Fruit fly (Drosophila melanogaster) whole organism, embryonic: ENCODE results near the gene CG6034.

Experiments
- ATbp ChIP-seq: fragments of 200-800 bp; sonication (Bioruptor generic); optimal IDR thresholded peaks from 2 replicates; lab custom pipeline; 2017; ENCODE audit warnings: missing biosample characterization, mild to moderate bottlenecking, missing genetic modification characterization, missing genetic modification reagents
- Aef1 ChIP-seq: fragments of 200-800 bp; sonication (Bioruptor generic); IDR thresholded peaks from 3 replicates; pipeline ENCODE4 v1.3.6; 2022; ENCODE audit warnings: missing biosample characterization, missing genetic modification characterization
- Blimp-1 ChIP-seq: fragments of 200-800 bp; sonication (Bioruptor generic); optimal IDR thresholded peaks from 3 replicates; lab custom pipeline; 2018; ENCODE audit warnings: missing biosample characterization, missing genetic modification characterization, mild to moderate bottlenecking, moderate library complexity, missing genetic modification reagents
- CG10147 ChIP-seq: fragments of 200-800 bp; sonication (Bioruptor generic); optimal IDR thresholded peaks from 2 replicates; lab custom pipeline; 2019; ENCODE audit warnings: missing biosample characterization, mild to moderate bottlenecking, missing genetic modification characterization, moderate library complexity
- CG1024 ChIP-seq: fragments of 200-800 bp; sonication (Bioruptor generic); IDR thresholded peaks from 2 replicates; pipeline ENCODE4 v1.3.6; 2022; ENCODE audit warnings: missing biosample characterization, missing genetic modification characterization
- CG10543 ChIP-seq: fragments of 200-800 bp; sonication (Bioruptor generic); optimal IDR thresholded peaks from 3 replicates; lab custom pipeline; 2017; ENCODE audit warnings: missing biosample characterization, mild to moderate bottlenecking, missing genetic modification characterization, moderate library complexity
- CG11085 ChIP-seq: fragments of 200-800 bp; sonication (Bioruptor generic); IDR thresholded peaks from 2 replicates; pipeline ENCODE4 v1.3.6; 2022; ENCODE audit warnings: missing biosample characterization, missing genetic modification characterization
- CG12155 ChIP-seq: fragments of 200-800 bp; sonication (Bioruptor generic); optimal IDR thresholded peaks from 3 replicates; lab custom pipeline; 2016; ENCODE audit warnings: missing biosample characterization, missing genetic modification characterization
- CG14050 ChIP-seq: fragments of 200-800 bp; sonication (Bioruptor generic); IDR thresholded peaks from 3 replicates; pipeline ENCODE4 v1.3.6; 2022; ENCODE audit warnings: missing biosample characterization, missing genetic modification characterization
- CG1603 ChIP-seq: fragments of 200-800 bp; sonication (Bioruptor generic); optimal IDR thresholded peaks from 2 replicates; lab custom pipeline; 2019; ENCODE audit warnings: missing biosample characterization, mild to moderate bottlenecking, missing genetic modification characterization, moderate library complexity
- CG17385 ChIP-seq: fragments of 200-800 bp; sonication (Bioruptor generic); optimal IDR thresholded peaks from 3 replicates; lab custom pipeline; 2018; ENCODE audit warnings: missing biosample characterization, mild to moderate bottlenecking, missing genetic modification characterization
- CG17568 ChIP-seq: fragments of 200-800 bp; sonication (Bioruptor generic); optimal IDR thresholded peaks from 2 replicates; lab custom pipeline; 2018; ENCODE audit warnings: missing biosample characterization, mild to moderate bottlenecking, missing genetic modification characterization, moderate library complexity
- CG18764 ChIP-seq: fragments of 200-800 bp; sonication (Bioruptor generic); optimal IDR thresholded peaks from 3 replicates; lab custom pipeline; 2016; ENCODE audit warnings: missing biosample characterization, missing genetic modification characterization
- CG30431 ChIP-seq: fragments of 200-800 bp; sonication (Bioruptor generic); optimal IDR thresholded peaks from 2 replicates; lab custom pipeline; 2017; ENCODE audit warnings: missing biosample characterization, missing genetic modification characterization
- CG3995 ChIP-seq: fragments of 200-800 bp; sonication (Bioruptor generic); optimal IDR thresholded peaks from 3 replicates; lab custom pipeline; 2016; ENCODE audit warnings: missing biosample characterization, missing genetic modification characterization
- CG4282 ChIP-seq: fragments of 200-800 bp; sonication (Bioruptor generic); optimal IDR thresholded peaks from 2 replicates; lab custom pipeline; 2016; ENCODE audit warnings: missing biosample characterization, missing genetic modification characterization
- CG43689 ChIP-seq: fragments of 200-800 bp; sonication (Bioruptor generic); IDR thresholded peaks from 2 replicates; pipeline ENCODE4 v1.3.6; 2022; ENCODE audit warnings: missing biosample characterization, missing genetic modification characterization
- CG4404 ChIP-seq: fragments of 200-800 bp; sonication (Bioruptor generic); IDR thresholded peaks from 2 replicates; pipeline ENCODE4 v1.3.6; 2022; ENCODE audit warnings: missing biosample characterization, missing genetic modification characterization
- CG7839 ChIP-seq: fragments of 200-800 bp; sonication (Bioruptor generic); optimal IDR thresholded peaks from 3 replicates; lab custom pipeline; 2018; ENCODE audit warnings: missing biosample characterization, mild to moderate bottlenecking, missing genetic modification characterization, moderate library complexity
- CG8290 ChIP-seq, 3 experiments: fragments of 200-800 bp; sonication (Bioruptor generic); optimal IDR thresholded peaks; 2 replicates each; lab custom pipeline; 2016 to 2019; ENCODE audit warnings: missing biosample characterization in 3 of 3, missing genetic modification characterization in 3 of 3, mild to moderate bottlenecking in 2 of 3, moderate library complexity in 1 of 3
- CG8478 ChIP-seq: fragments of >200 bp; optimal IDR thresholded peaks from 2 replicates; lab custom pipeline; 2018
- CG9609 ChIP-seq: fragments of 200-800 bp; sonication (Bioruptor generic); optimal IDR thresholded peaks from 3 replicates; lab custom pipeline; 2016; ENCODE audit warnings: missing biosample characterization, missing genetic modification characterization
- Chrac-16 ChIP-seq: fragments of 200-800 bp; sonication (Bioruptor generic); optimal IDR thresholded peaks from 3 replicates; lab custom pipeline; 2016; ENCODE audit warnings: missing biosample characterization, missing genetic modification characterization
- CkIIα-i1 ChIP-seq: fragments of 200-800 bp; sonication (Bioruptor generic); IDR thresholded peaks from 2 replicates; pipeline ENCODE4 v1.3.6; 2022; ENCODE audit warnings: missing biosample characterization, missing genetic modification characterization
- D19A ChIP-seq: fragments of 200-800 bp; optimal IDR thresholded peaks from 3 replicates; lab custom pipeline; 2019; ENCODE audit warnings: missing biosample characterization, mild to moderate bottlenecking, missing genetic modification characterization, moderate library complexity
- Elba2 ChIP-seq: fragments of 200-800 bp; sonication (Bioruptor generic); optimal IDR thresholded peaks from 3 replicates; lab custom pipeline; 2016; ENCODE audit warnings: missing biosample characterization, missing genetic modification characterization
- Fer2 ChIP-seq: fragments of 200-800 bp; sonication (Bioruptor generic); optimal IDR thresholded peaks from 2 replicates; lab custom pipeline; 2018; ENCODE audit warnings: missing biosample characterization, mild to moderate bottlenecking, missing genetic modification characterization, moderate library complexity
- Lim3 ChIP-seq: fragments of 200-800 bp; sonication (Bioruptor generic); IDR thresholded peaks from 2 replicates; pipeline ENCODE4 v1.3.6; 2022; ENCODE audit warnings: missing biosample characterization, missing genetic modification characterization
- NC2α ChIP-seq: fragments of 200-800 bp; sonication (Bioruptor generic); optimal IDR thresholded peaks from 2 replicates; lab custom pipeline; 2016; ENCODE audit warnings: missing biosample characterization, missing genetic modification characterization
- Nf-YC ChIP-seq: fragments of 200-800 bp; optimal IDR thresholded peaks from 3 replicates; lab custom pipeline; 2019; ENCODE audit warnings: missing biosample characterization, mild to moderate bottlenecking, missing genetic modification characterization, moderate library complexity
- Oaz ChIP-seq: fragments of 200-800 bp; sonication (Bioruptor generic); IDR thresholded peaks from 2 replicates; pipeline ENCODE4 v1.3.6; 2022; ENCODE audit warnings: missing biosample characterization, missing genetic modification characterization
- Pdp1 ChIP-seq, 2 experiments: fragments of 200-800 bp; sonication (Bioruptor generic); optimal IDR thresholded peaks; 3 replicates each; lab custom pipeline; 2016; ENCODE audit warnings: missing biosample characterization in 2 of 2, missing genetic modification characterization in 2 of 2, mild to moderate bottlenecking in 1 of 2, moderate library complexity in 1 of 2
- Ptx1 ChIP-seq: fragments of 200-800 bp; sonication (Bioruptor generic); IDR thresholded peaks from 2 replicates; pipeline ENCODE4 v1.3.6; 2022; ENCODE audit warnings: missing biosample characterization, missing genetic modification characterization
- Sin3A ChIP-seq: fragments of >200 bp; optimal IDR thresholded peaks from 2 replicates; lab custom pipeline; 2018
- TFAM ChIP-seq: fragments of 200-800 bp; sonication (Bioruptor generic); optimal IDR thresholded peaks from 2 replicates; lab custom pipeline; 2017; ENCODE audit warnings: missing biosample characterization, missing genetic modification characterization, inconsistent platforms
- Trl ChIP-seq, 3 experiments: fragments of >200 bp in 2 of 3; fragments of 200-800 bp in 1 of 3; sonication (Bioruptor generic) in 1 of 3; optimal IDR thresholded peaks; 2 replicates in 1 of 3; 3 replicates in 2 of 3; lab custom pipeline; 2016 to 2017; ENCODE audit warnings: missing biosample characterization in 1 of 3, missing genetic modification characterization in 1 of 3
- ara ChIP-seq: fragments of 200-800 bp; sonication (Bioruptor generic); IDR thresholded peaks from 2 replicates; pipeline ENCODE4 v1.3.6; 2022; ENCODE audit warnings: missing biosample characterization, missing genetic modification characterization
- crc ChIP-seq: fragments of 200-800 bp; sonication (Bioruptor generic); optimal IDR thresholded peaks from 2 replicates; lab custom pipeline; 2016; ENCODE audit warnings: missing biosample characterization, missing genetic modification characterization
- croc ChIP-seq: fragments of 200-800 bp; sonication (Bioruptor generic); conservative IDR thresholded peaks from 3 replicates; pipeline ENCODE4 v1.3.6; 2022; ENCODE audit warnings: missing biosample characterization, missing genetic modification characterization
- dati ChIP-seq: fragments of 200-800 bp; sonication (Bioruptor generic); IDR thresholded peaks from 2 replicates; pipeline ENCODE4 v1.3.6; 2022; ENCODE audit warnings: missing biosample characterization, missing genetic modification characterization
- gce ChIP-seq: fragments of 200-800 bp; sonication (Bioruptor generic); IDR thresholded peaks from 3 replicates; pipeline ENCODE4 v1.3.6; 2022; ENCODE audit warnings: missing biosample characterization, missing genetic modification characterization
- gsb ChIP-seq: fragments of 200-800 bp; sonication (Bioruptor generic); IDR thresholded peaks from 2 replicates; pipeline ENCODE4 v1.3.6; 2022; ENCODE audit warnings: missing biosample characterization, missing genetic modification characterization
- h ChIP-seq: fragments of >200 bp; optimal IDR thresholded peaks from 2 replicates; lab custom pipeline; 2017
- hb ChIP-seq: fragments of 200-800 bp; sonication (Bioruptor generic); IDR thresholded peaks from 3 replicates; pipeline ENCODE4 v1.3.6; 2022; ENCODE audit warnings: missing biosample characterization, missing genetic modification characterization; ENCODE audit not compliant: partially characterized antibody
- lilli ChIP-seq: fragments of 200-800 bp; sonication (Bioruptor generic); optimal IDR thresholded peaks from 3 replicates; lab custom pipeline; 2016; ENCODE audit warnings: missing biosample characterization, missing genetic modification characterization
- phol ChIP-seq: fragments of 200-800 bp; sonication (Bioruptor generic); optimal IDR thresholded peaks from 3 replicates; lab custom pipeline; 2018; ENCODE audit warnings: missing biosample characterization, mild to moderate bottlenecking, missing genetic modification characterization, moderate library complexity
- slbo ChIP-seq: fragments of 200-800 bp; sonication (Bioruptor generic); IDR thresholded peaks from 2 replicates; pipeline ENCODE4 v1.3.6; 2022; ENCODE audit warnings: missing biosample characterization, missing genetic modification characterization
- slou ChIP-seq: fragments of 200-800 bp; sonication (Bioruptor generic); optimal IDR thresholded peaks from 3 replicates; lab custom pipeline; 2016; ENCODE audit warnings: missing biosample characterization, missing genetic modification characterization
- sqz ChIP-seq: fragments of 200-800 bp; sonication (Bioruptor generic); optimal IDR thresholded peaks from 3 replicates; lab custom pipeline; 2018; ENCODE audit warnings: missing biosample characterization, mild to moderate bottlenecking, missing genetic modification characterization

Gene CG6034

dm6 chr3L:17757156-17758083 is 10.8 kb upstream of the CG6034 start (continued):
- TF ChIP-seq Elba2 (GFP tag; lab: Kevin White, UChicago) (no peak), CG30431 (GFP tag; lab: Kevin White, UChicago) (peak; percentile 77), Pdp1 (GFP tag; optimal IDR thresholded peaks at IDR 0.05; lab: Kevin White, UChicago) (peak; percentile 59 to 65), Nf-YC (tag; lab: Kevin White, UChicago) (no peak), CG4404 (peak; percentile 80), CG8478 (lab: Kevin White, UChicago) (no peak), CkIIα-i1 (GFP tag; lab: Robert Waterston, UW) (no peak), D19A (tag; lab: Kevin White, UChicago) (peak; percentile 88), Trl (optimal IDR thresholded peaks at IDR 0.05; lab: Kevin White, UChicago) (peak in 1 of 2 experiments; percentile 63), Trl (GFP tag; optimal IDR thresholded peaks at IDR 0.05; lab: Kevin White, UChicago) (peak; percentile 56), CG4282 (GFP tag; lab: Kevin White, UChicago) (peak; percentile 68), CG1024 (GFP tag; lab: Robert Waterston, UW) (peak; percentile 45; the same call in 1 of the 2 replicates), dati (GFP tag; lab: Robert Waterston, UW) (0 out of 2 replicates have a peak, but pooled peaks have one; percentile 5), Lim3 (no peak), CG18764 (GFP tag; lab: Kevin White, UChicago) (peak; percentile 55), CG14050 (GFP tag; lab: Robert Waterston, UW) (peak; percentile 37; the same call in 1 of the 3 replicates), slbo (GFP tag; lab: Robert Waterston, UW) (no peak), TFAM (peak; percentile 39), NC2α (GFP tag; lab: Kevin White, UChicago) (peak; percentile 52), Ptx1 (GFP tag; lab: Robert Waterston, UW) (peak; percentile 63), Fer2 (tag; lab: Kevin White, UChicago) (no peak), hb (GFP tag; lab: Robert Waterston, UW) (no peak), CG17568 (GFP tag; lab: Kevin White, UChicago) (no peak), CG9609 (peak; percentile 32), croc (GFP tag; lab: Robert Waterston, UW) (peak; percentile 83), gsb (GFP tag; lab: Robert Waterston, UW) (no peak), CG7839 (tag; lab: Kevin White, UChicago) (peak; percentile 88), gce (GFP tag; lab: Robert Waterston, UW) (no peak), crc (GFP tag; lab: Kevin White, UChicago) (no peak), Blimp-1 (GFP tag; lab: Kevin White, UChicago) (peak; percentile 87), CG12155 (GFP tag; lab: Kevin White, UChicago) (peak; percentile 31), phol (tag; lab: Kevin White, UChicago) (peak; percentile 92), CG8290 (GFP tag; optimal IDR thresholded peaks at IDR 0.05; lab: Kevin White, UChicago) (peak; percentile 61), CG8290 (tag; optimal IDR thresholded peaks at IDR 0.05; lab: Kevin White, UChicago) (peak in 1 of 2 experiments; percentile 55), ATbp (GFP tag; lab: Kevin White, UChicago) (peak; percentile 62), CG1603 (tag; lab: Kevin White, UChicago) (peak; percentile 46), CG3995 (GFP tag; lab: Kevin White, UChicago) (no peak), CG11085 (GFP tag; lab: Robert Waterston, UW) (no peak), sqz (GFP tag; lab: Kevin White, UChicago) (peak; percentile 70), Chrac-16 (GFP tag; lab: Kevin White, UChicago) (peak; percentile 76), CG10543 (GFP tag; lab: Kevin White, UChicago) (peak; percentile 6), CG10147 (GFP tag; lab: Kevin White, UChicago) (peak; percentile 11), slou (GFP tag; lab: Kevin White, UChicago) (peak; percentile 31), h (lab: Kevin White, UChicago) (no peak), ara (GFP tag; lab: Robert Waterston, UW) (peak; percentile 70), Sin3A (no peak), Aef1 (no peak; the same call in 2 of the 3 replicates), Oaz (no peak; the same call in 1 of the 2 replicates), lilli (GFP tag; lab: Kevin White, UChicago) (peak; percentile 45), CG17385 (GFP tag; lab: Kevin White, UChicago) (peak; percentile 70), CG43689 (GFP tag; lab: Robert Waterston, UW) (no peak)
